Worm (Caenorhabditis elegans) whole organism, young adult: Measurements from ENCODE around the gene ZK512.11.

ENCODE experiments used
- C06A6.2 ChIP-seq: fragments of 200-800 bp; sonication (Bioruptor generic); conservative IDR thresholded peaks from 2 replicates; pipeline ENCODE4 v1.3.6; 2022; ENCODE audit warnings: missing genetic modification characterization, missing compliant biosample characterization
- F57C9.4 ChIP-seq: sonication (generic microtip); optimal IDR thresholded peaks from 2 replicates; lab custom pipeline; 2017; ENCODE audit warnings: mild to moderate bottlenecking, missing genetic modification characterization, missing compliant biosample characterization
- T07F8.4 ChIP-seq: sonication (generic microtip); optimal IDR thresholded peaks from 2 replicates; lab custom pipeline; 2016; ENCODE audit warnings: mild to moderate bottlenecking, missing genetic modification characterization, moderate library complexity, missing compliant biosample characterization
- Y56A3A.18 ChIP-seq: fragments of 200-800 bp; sonication (Bioruptor generic); IDR thresholded peaks from 2 replicates; pipeline ENCODE4 v1.3.6; 2022; ENCODE audit warnings: missing genetic modification reagents, missing genetic modification characterization, missing compliant biosample characterization
- hsf-1 ChIP-seq: fragments of 200-800 bp; sonication (Bioruptor generic); IDR thresholded peaks from 2 replicates; pipeline ENCODE4 v1.3.6; 2022; ENCODE audit warnings: missing genetic modification reagents, missing genetic modification characterization, missing compliant biosample characterization
- lin-35 ChIP-seq, 3 experiments: fragments of 150-350 bp in 2 of 3; sonication (generic microtip) in 1 of 3; optimal IDR thresholded peaks; 2 replicates each; lab custom pipeline; 2014 to 2018; ENCODE audit warnings: missing biosample characterization in 3 of 3, missing genetic modification characterization in 3 of 3, missing genetic modification reagents in 3 of 3
- pha-4 ChIP-seq: fragments of 150-350 bp; sonication (generic microtip); optimal IDR thresholded peaks from 2 replicates; lab custom pipeline; 2014; ENCODE audit warnings: missing biosample characterization, missing genetic modification reagents, missing genetic modification characterization
- snpc-3.4 ChIP-seq: sonication (generic microtip); optimal IDR thresholded peaks from 2 replicates; lab custom pipeline; 2017; ENCODE audit warnings: missing genetic modification characterization, mild to moderate bottlenecking, missing compliant biosample characterization, antibody characterized with exemption, moderate library complexity, missing genotype, missing genetic modification reagents
- snpc-4 ChIP-seq, 5 experiments: fragments of 150-350 bp in 1 of 5; sonication (generic microtip) in 4 of 5; optimal IDR thresholded peaks; 2 replicates each; lab custom pipeline; 2014 to 2018; ENCODE audit warnings: missing genetic modification characterization in 5 of 5, missing biosample characterization in 3 of 5, antibody characterized with exemption in 2 of 5, mild to moderate bottlenecking in 2 of 5, missing compliant biosample characterization in 2 of 5, missing genotype in 2 of 5, moderate library complexity in 2 of 5, missing genetic modification reagents in 1 of 5
- ztf-25 ChIP-seq: fragments of 200-800 bp; sonication (Bioruptor generic); IDR thresholded peaks from 2 replicates; pipeline ENCODE4 v1.3.6; 2022; ENCODE audit warnings: missing genetic modification reagents, missing genetic modification characterization, missing compliant biosample characterization
- ztf-28 ChIP-seq: fragments of 200-800 bp; sonication (Bioruptor generic); IDR thresholded peaks from 2 replicates; pipeline ENCODE4 v1.3.6; 2022; ENCODE audit warnings: missing genetic modification reagents, missing genetic modification characterization, missing compliant biosample characterization

- TF ChIP-seq ztf-25 (GFP tag; lab: Robert Waterston, UW): no peak
- no peak for TF ChIP-seq lin-35 (GFP tag; optimal IDR thresholded peaks at IDR 0.05; lab: Kevin White, UChicago)
- TF ChIP-seq hsf-1: no peak
- no peak for TF ChIP-seq F57C9.4 (tag; lab: Kevin White, UChicago)
- TF ChIP-seq pha-4 (tag; lab: Kevin White, UChicago): no peak
- no peak for TF ChIP-seq snpc-4 (GFP tag; optimal IDR thresholded peaks at IDR 0.05; lab: Kevin White, UChicago)
- no peak for TF ChIP-seq snpc-4 (tag; optimal IDR thresholded peaks at IDR 0.05; lab: Kevin White, UChicago)
- no peak for TF ChIP-seq snpc-3.4
- TF ChIP-seq ztf-28 (GFP tag; lab: Robert Waterston, UW): no peak
- no peak for TF ChIP-seq C06A6.2 (GFP tag; lab: Robert Waterston, UW)
- no peak for TF ChIP-seq T07F8.4 (tag; lab: Kevin White, UChicago)
- no peak for TF ChIP-seq Y56A3A.18 (GFP tag; lab: Robert Waterston, UW)
These were observed 18.2 kb upstream of the ZK512.11 start, which contains the start of gene sec-16A.1 for ce11 chrIII:9125789-9126304.
